Worm (Caenorhabditis elegans) whole organism, young adult: Measurements from ENCODE around the gene oops-1.

Source experiments
- F10E7.11 ChIP-seq: sonication (generic microtip); optimal IDR thresholded peaks from 2 replicates; lab custom pipeline; 2017; ENCODE audit warnings: mild to moderate bottlenecking, missing genetic modification characterization, moderate library complexity, missing compliant biosample characterization
- F23B12.7 ChIP-seq: sonication (generic microtip); optimal IDR thresholded peaks from 2 replicates; lab custom pipeline; 2017; ENCODE audit warnings: missing genetic modification characterization, mild to moderate bottlenecking, missing compliant biosample characterization, antibody characterized with exemption, moderate library complexity; ENCODE audit not compliant: insufficient read depth
- F49E8.2 ChIP-seq: sonication (generic microtip); optimal IDR thresholded peaks from 3 replicates; lab custom pipeline; 2017; ENCODE audit warnings: missing genetic modification characterization, mild to moderate bottlenecking, missing compliant biosample characterization, antibody characterized with exemption, moderate library complexity; ENCODE audit not compliant: insufficient read depth
- K12H6.12 ChIP-seq: fragments of 200-800 bp; sonication (Bioruptor generic); optimal IDR thresholded peaks from 2 replicates; lab custom pipeline; 2018; ENCODE audit warnings: mild to moderate bottlenecking, missing genetic modification characterization, missing compliant biosample characterization
- T26A5.8 ChIP-seq: sonication (generic microtip); optimal IDR thresholded peaks from 2 replicates; lab custom pipeline; 2016; ENCODE audit warnings: missing genetic modification characterization, missing compliant biosample characterization
- Y67H2A.10 ChIP-seq: fragments of 200-800 bp; sonication (Bioruptor generic); conservative IDR thresholded peaks from 2 replicates; pipeline ENCODE4 v1.3.6; 2022; ENCODE audit warnings: missing genetic modification reagents, missing genetic modification characterization, missing compliant biosample characterization
- ZK185.1 ChIP-seq: sonication (generic microtip); optimal IDR thresholded peaks from 2 replicates; lab custom pipeline; 2016; ENCODE audit warnings: mild to moderate bottlenecking, missing genetic modification characterization, missing compliant biosample characterization; ENCODE audit not compliant: poor library complexity, severe bottlenecking
- attf-5 ChIP-seq: fragments of 200-800 bp; sonication (Bioruptor generic); optimal IDR thresholded peaks from 2 replicates; lab custom pipeline; 2018; ENCODE audit warnings: mild to moderate bottlenecking, missing genetic modification characterization, missing compliant biosample characterization
- ccch-3 ChIP-seq: fragments of 200-800 bp; sonication (Bioruptor generic); optimal IDR thresholded peaks from 2 replicates; lab custom pipeline; 2018; ENCODE audit warnings: mild to moderate bottlenecking, missing genetic modification characterization, missing compliant biosample characterization
- cebp-1 ChIP-seq, 2 experiments: fragments of 200-800 bp in 1 of 2; sonication (Bioruptor generic) in 1 of 2; sonication (generic microtip) in 1 of 2; IDR thresholded peaks in 1 of 2; optimal IDR thresholded peaks in 1 of 2; 2 replicates each; pipeline versions ENCODE4 v1.3.6 to Lab custom; 2017 to 2022; ENCODE audit warnings: missing compliant biosample characterization in 2 of 2, missing genetic modification characterization in 2 of 2, mild to moderate bottlenecking in 1 of 2, missing genetic modification reagents in 1 of 2, moderate library complexity in 1 of 2
- ceh-91 ChIP-seq: fragments of 200-800 bp; sonication (Bioruptor generic); IDR thresholded peaks from 2 replicates; pipeline ENCODE4 v1.3.6; 2022; ENCODE audit warnings: missing genetic modification reagents, missing genetic modification characterization, missing compliant biosample characterization
- die-1 ChIP-seq: sonication (generic microtip); optimal IDR thresholded peaks from 2 replicates; lab custom pipeline; 2016; ENCODE audit warnings: missing genotype, mild to moderate bottlenecking, missing genetic modification characterization, missing compliant biosample characterization
- efl-1 ChIP-seq: fragments of 150-350 bp; optimal IDR thresholded peaks from 2 replicates; lab custom pipeline; 2014; ENCODE audit warnings: missing biosample characterization, missing genetic modification reagents, missing genetic modification characterization
- lag-1 ChIP-seq: fragments of 200-800 bp; sonication (Bioruptor generic); IDR thresholded peaks from 2 replicates; pipeline ENCODE4 v1.3.6; 2022; ENCODE audit warnings: missing genetic modification reagents, missing genetic modification characterization, missing compliant biosample characterization
- lin-35 ChIP-seq, 3 experiments: fragments of 150-350 bp in 2 of 3; sonication (generic microtip) in 1 of 3; optimal IDR thresholded peaks; 2 replicates each; lab custom pipeline; 2014 to 2018; ENCODE audit warnings: missing biosample characterization in 3 of 3, missing genetic modification characterization in 3 of 3, missing genetic modification reagents in 3 of 3
- lin-40 ChIP-seq: sonication (generic microtip); optimal IDR thresholded peaks from 2 replicates; lab custom pipeline; 2016; ENCODE audit warnings: missing genetic modification characterization, mild to moderate bottlenecking, missing compliant biosample characterization, missing genotype, missing genetic modification reagents
- lsy-27 ChIP-seq: sonication (generic microtip); optimal IDR thresholded peaks from 2 replicates; lab custom pipeline; 2017; ENCODE audit warnings: missing genetic modification characterization, mild to moderate bottlenecking, missing compliant biosample characterization, antibody characterized with exemption, missing genotype, borderline replicate concordance; ENCODE audit not compliant: insufficient read depth
- madf-10 ChIP-seq: sonication (generic microtip); optimal IDR thresholded peaks from 2 replicates; lab custom pipeline; 2016; ENCODE audit warnings: mild to moderate bottlenecking, missing genetic modification characterization, missing compliant biosample characterization
- mel-28 ChIP-seq: sonication (generic microtip); optimal IDR thresholded peaks from 2 replicates; lab custom pipeline; 2016; ENCODE audit warnings: borderline replicate concordance, mild to moderate bottlenecking, missing genetic modification characterization, missing compliant biosample characterization
- nfya-2 ChIP-seq: fragments of 200-800 bp; sonication (Bioruptor generic); IDR thresholded peaks from 2 replicates; pipeline ENCODE4 v1.3.6; 2022; ENCODE audit warnings: missing genetic modification reagents, missing genetic modification characterization, missing compliant biosample characterization
- nhr-80 ChIP-seq: sonication (generic microtip); optimal IDR thresholded peaks from 2 replicates; lab custom pipeline; 2016; ENCODE audit warnings: missing genetic modification characterization, missing compliant biosample characterization
- sea-2 ChIP-seq: fragments of 200-800 bp; sonication (Bioruptor generic); IDR thresholded peaks from 2 replicates; pipeline ENCODE4 v1.3.6; 2022; ENCODE audit warnings: missing genetic modification characterization, missing compliant biosample characterization
- snpc-1.3 ChIP-seq: sonication (generic microtip); optimal IDR thresholded peaks from 2 replicates; lab custom pipeline; 2017; ENCODE audit warnings: missing genetic modification characterization, mild to moderate bottlenecking, missing compliant biosample characterization, antibody characterized with exemption, moderate library complexity, missing genotype, missing genetic modification reagents; ENCODE audit not compliant: insufficient read depth
- snpc-4 ChIP-seq, 5 experiments: fragments of 150-350 bp in 1 of 5; sonication (generic microtip) in 4 of 5; optimal IDR thresholded peaks; 2 replicates each; lab custom pipeline; 2014 to 2018; ENCODE audit warnings: missing genetic modification characterization in 5 of 5, missing biosample characterization in 3 of 5, antibody characterized with exemption in 2 of 5, mild to moderate bottlenecking in 2 of 5, missing compliant biosample characterization in 2 of 5, missing genotype in 2 of 5, moderate library complexity in 2 of 5, missing genetic modification reagents in 1 of 5
- sptf-2 ChIP-seq: fragments of 200-800 bp; sonication (Bioruptor generic); optimal IDR thresholded peaks from 2 replicates; lab custom pipeline; 2018; ENCODE audit warnings: mild to moderate bottlenecking, missing genetic modification characterization, missing compliant biosample characterization
- tbp1 ChIP-seq: fragments of 200-800 bp; sonication (Bioruptor generic); optimal IDR thresholded peaks from 2 replicates; lab custom pipeline; 2018; ENCODE audit warnings: mild to moderate bottlenecking, missing genetic modification characterization, missing compliant biosample characterization
- xnd-1 ChIP-seq: sonication (generic microtip); optimal IDR thresholded peaks from 2 replicates; lab custom pipeline; 2016; ENCODE audit warnings: missing genotype, missing genetic modification reagents, missing genetic modification characterization, missing compliant biosample characterization
- ztf-22 ChIP-seq: fragments of 200-800 bp; sonication (Bioruptor generic); optimal IDR thresholded peaks from 2 replicates; lab custom pipeline; 2018; ENCODE audit warnings: mild to moderate bottlenecking, missing genetic modification characterization, moderate library complexity, missing compliant biosample characterization
- ztf-26 ChIP-seq: sonication (generic microtip); optimal IDR thresholded peaks from 2 replicates; lab custom pipeline; 2017; ENCODE audit warnings: missing genetic modification characterization, missing compliant biosample characterization
- ztf-3 ChIP-seq: fragments of 200-800 bp; sonication (Bioruptor generic); optimal IDR thresholded peaks from 2 replicates; lab custom pipeline; 2018; ENCODE audit warnings: mild to moderate bottlenecking, missing genetic modification characterization, missing compliant biosample characterization

Gene oops-1

DNA sequence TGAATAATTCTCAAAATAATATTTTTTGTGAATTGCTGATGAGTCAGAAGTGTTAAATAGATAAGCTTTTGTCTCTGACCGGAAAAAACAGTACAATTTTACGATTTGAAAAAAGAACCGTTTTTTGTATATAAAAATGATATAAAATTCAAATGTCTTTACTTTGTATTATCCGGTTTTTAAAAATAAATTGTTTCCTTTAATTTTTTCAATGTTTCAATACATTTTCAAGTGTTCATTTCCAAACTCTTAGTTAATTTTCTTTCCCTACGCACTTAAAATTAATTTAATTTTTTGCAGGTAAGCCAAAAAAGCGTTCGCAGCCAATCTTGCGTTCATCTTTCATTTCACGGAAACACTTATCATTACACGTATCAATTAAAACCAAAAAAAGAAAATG, 10.6 kb upstream of the oops-1 start, which contains the start of gene egal-1:
TSS of gene egal-1 (plus strand) at position 301 of the 400 bp plus-strand sequence.
- TF ChIP-seq ceh-91 (no peak), snpc-4 (GFP tag; optimal IDR thresholded peaks at IDR 0.05; lab: Kevin White, UChicago) (no peak), snpc-4 (tag; optimal IDR thresholded peaks at IDR 0.05; lab: Kevin White, UChicago) (no peak), F49E8.2 (tag; lab: Kevin White, UChicago) (no peak), sptf-2 (GFP tag; lab: Kevin White, UChicago) (no peak), die-1 (tag; lab: Kevin White, UChicago) (no peak), attf-5 (GFP tag; lab: Kevin White, UChicago) (no peak), mel-28 (no peak), ztf-3 (GFP tag; lab: Kevin White, UChicago) (no peak), ztf-26 (tag; lab: Kevin White, UChicago) (no peak), ZK185.1 (tag; lab: Kevin White, UChicago) (no peak), F23B12.7 (tag; lab: Kevin White, UChicago) (no peak), snpc-1.3 (no peak), lin-35 (GFP tag; optimal IDR thresholded peaks at IDR 0.05; lab: Kevin White, UChicago) (no peak), efl-1 (no peak), Y67H2A.10 (GFP tag; lab: Robert Waterston, UW) (no peak), nfya-2 (GFP tag; lab: Robert Waterston, UW) (no peak), ztf-22 (GFP tag; lab: Kevin White, UChicago) (no peak), tbp1 (GFP tag; lab: Kevin White, UChicago) (no peak)
- TF ChIP-seq, all 124 proteins: peak for 0

ce11 chrIV:5821997-5822396, 8.1 kb upstream of the oops-1 start:
- no peak for TF ChIP-seq sea-2 (GFP tag; lab: Robert Waterston, UW)
- no peak for TF ChIP-seq xnd-1 (tag; lab: Kevin White, UChicago)
- TF ChIP-seq lsy-27 (tag; lab: Kevin White, UChicago) = no peak
- TF ChIP-seq lag-1 = no peak
- TF ChIP-seq F10E7.11 = no peak
- no peak for TF ChIP-seq ccch-3 (GFP tag; lab: Kevin White, UChicago)
- TF ChIP-seq lin-40 (tag; lab: Kevin White, UChicago) = no peak
- no peak for TF ChIP-seq madf-10
- peak; percentile 40 for TF ChIP-seq nhr-80

DNA sequence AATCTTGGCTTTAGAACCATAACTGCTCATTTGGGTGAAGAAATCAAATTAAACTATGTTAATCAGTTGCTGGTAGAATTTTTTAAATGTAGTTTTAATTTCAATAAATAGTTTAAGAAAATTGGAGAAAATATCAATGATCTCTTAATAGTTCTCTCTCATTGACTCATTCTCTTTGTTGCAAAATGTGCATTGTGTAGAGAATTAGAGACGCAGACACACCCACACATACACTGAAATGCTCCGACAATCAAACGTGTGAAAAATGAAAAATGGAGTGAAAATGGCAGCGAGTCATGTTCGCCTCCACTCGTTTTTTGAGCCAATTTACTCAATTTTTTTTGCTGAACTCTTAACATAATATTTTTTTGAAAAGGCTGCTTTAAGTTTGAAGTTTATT, 7.0 kb upstream of the oops-1 start:
- TF ChIP-seq K12H6.12 (tag; lab: Kevin White, UChicago) (no peak), nhr-80 (peak; percentile 19)

DNA sequence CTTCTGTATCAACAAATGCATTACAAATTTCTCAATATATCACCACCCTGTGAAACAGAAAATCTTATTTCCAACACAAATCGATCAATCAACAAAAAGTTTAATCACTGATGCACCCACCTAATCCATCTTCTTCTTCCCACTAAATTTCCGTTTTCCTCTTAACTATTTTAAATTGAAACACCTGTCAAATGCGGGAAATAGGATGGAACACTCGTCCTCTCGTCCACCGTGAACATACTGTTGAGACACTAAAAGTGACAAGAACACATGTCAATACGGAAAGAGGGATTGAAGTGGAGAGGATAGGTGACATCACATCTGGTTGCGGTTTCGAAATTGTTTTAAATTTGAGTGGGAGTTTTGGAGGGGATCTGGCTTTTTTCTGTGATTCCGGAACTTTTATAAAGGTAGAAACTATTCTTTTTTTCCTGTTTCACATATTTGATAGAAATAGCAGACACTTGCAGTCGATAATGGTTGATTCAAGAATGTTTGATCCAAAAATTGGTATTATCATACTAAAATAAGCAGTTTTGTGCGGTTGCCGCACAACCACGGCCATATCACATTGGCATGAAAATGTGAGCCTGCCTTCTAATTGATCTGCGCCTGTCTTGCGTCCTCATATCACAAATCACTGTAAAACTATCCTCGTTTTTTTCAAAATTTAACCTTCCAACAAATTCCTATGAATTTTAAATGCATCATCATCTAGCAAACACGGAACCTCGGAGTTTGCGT, 6.3 kb upstream of the oops-1 start:
- no peak for TF ChIP-seq cebp-1 (GFP tag; IDR thresholded peaks at IDR 0.05; lab: Robert Waterston, UW)
- TF ChIP-seq cebp-1 (tag; optimal IDR thresholded peaks at IDR 0.05; lab: Kevin White, UChicago) = peak; percentile 35
- no peak for TF ChIP-seq T26A5.8 (tag; lab: Kevin White, UChicago)
